Worm (Caenorhabditis elegans): ENCODE results near the gene blos-4.

blos-4 gene

ce11 chrII:6273916-6274315 is 28.9 kb downstream of the blos-4 start, which contains the start of gene bpl-1:
bpl-1 (plus strand) TSS chrII:6274216.
- no peak for TF ChIP-seq fkh-10 (GFP tag; optimal IDR thresholded peaks at IDR 0.05)
- TF ChIP-seq lin-14 (GFP tag; optimal IDR thresholded peaks at IDR 0.05): peak; percentile 28
- TF ChIP-seq dpl-1 (GFP tag; optimal IDR thresholded peaks at IDR 0.05): peak in 1 of 3 experiments; percentile 10
- no peak for TF ChIP-seq pag-3 (tag; optimal IDR thresholded peaks at IDR 0.05; ENCODE audit: borderline replicate concordance, insufficient read depth)
- TF ChIP-seq lsy-2 (tag; optimal IDR thresholded peaks at IDR 0.05): peak in 1 of 2 experiments; percentile 1
- TF ChIP-seq efl-1 (optimal IDR thresholded peaks at IDR 0.05): peak; percentile 3 to 9
- TF ChIP-seq efl-1 (GFP tag; optimal IDR thresholded peaks at IDR 0.05 in 1 of 2): no peak
- TF ChIP-seq nhr-47 (tag; optimal IDR thresholded peaks at IDR 0.05): no peak
- TF ChIP-seq ceh-82 (tag; optimal IDR thresholded peaks at IDR 0.05): peak in 1 of 3 experiments; percentile 2

- no peak for TF ChIP-seq dsc-1 (tag; optimal IDR thresholded peaks at IDR 0.05)
- TF ChIP-seq hlh-17 (GFP tag; optimal IDR thresholded peaks at IDR 0.05; ENCODE audit: borderline replicate concordance): no peak
- no peak for TF ChIP-seq efl-1 (optimal IDR thresholded peaks at IDR 0.05)
- peak in 1 of 2 experiments; percentile 87 for TF ChIP-seq efl-1 (GFP tag; optimal IDR thresholded peaks at IDR 0.05 in 1 of 2)
Observed at ce11 chrII:6281002-6281401, 36.0 kb downstream of the blos-4 start, which contains the start of gene scly-1. scly-1 (minus strand) TSS chrII:6281102.

ce11 chrII:6281903-6282302 is 36.9 kb downstream of the blos-4 start:
- peak; percentile 38 for TF ChIP-seq elt-2 (tag; optimal IDR thresholded peaks at IDR 0.05)
- no peak for TF ChIP-seq nhr-71 (tag; optimal IDR thresholded peaks at IDR 0.05)

ce11 chrII:6283074-6283473 is 38.0 kb downstream of the blos-4 start, which contains the start of gene F13H8.1:
F13H8.1 (plus strand) TSS chrII:6283384.
- peak; percentile 54 for TF ChIP-seq elt-2 (tag; optimal IDR thresholded peaks at IDR 0.05)
- TF ChIP-seq swsn-7 (tag; optimal IDR thresholded peaks at IDR 0.05): no peak
- TF ChIP-seq sup-37 (GFP tag; optimal IDR thresholded peaks at IDR 0.05): no peak
- TF ChIP-seq egl-13 (tag; optimal IDR thresholded peaks at IDR 0.05): no peak
- TF ChIP-seq hlh-17 (GFP tag; optimal IDR thresholded peaks at IDR 0.05; ENCODE audit: borderline replicate concordance): no peak
- TF ChIP-seq mep-1 (tag; optimal IDR thresholded peaks at IDR 0.05): no peak
- TF ChIP-seq lsy-2 (tag; optimal IDR thresholded peaks at IDR 0.05): no peak
- TF ChIP-seq dpl-1 (GFP tag; optimal IDR thresholded peaks at IDR 0.05): no peak
- TF ChIP-seq pqm-1 (tag; optimal IDR thresholded peaks at IDR 0.05): peak; percentile 29
- peak in 1 of 2 experiments; percentile 8 for TF ChIP-seq lin-35 (GFP tag; optimal IDR thresholded peaks at IDR 0.05)

- TF ChIP-seq xbp-1 (tag; optimal IDR thresholded peaks at IDR 0.05) (no peak), fos-1 (tag; optimal IDR thresholded peaks at IDR 0.05) (no peak), unc-86 (tag; optimal IDR thresholded peaks at IDR 0.05) (no peak), blmp-1 (tag; optimal IDR thresholded peaks at IDR 0.05) (no peak), nhr-76 (tag; optimal IDR thresholded peaks at IDR 0.05) (no peak), mef-2 (tag; optimal IDR thresholded peaks at IDR 0.05) (no peak), skn-1 (tag; optimal IDR thresholded peaks at IDR 0.05) (no peak), ces-1 (GFP tag; optimal IDR thresholded peaks at IDR 0.05) (no peak), lin-39 (tag; optimal IDR thresholded peaks at IDR 0.05) (no peak), hlh-17 (GFP tag; optimal IDR thresholded peaks at IDR 0.05; ENCODE audit: borderline replicate concordance) (no peak), nhr-84 (tag; optimal IDR thresholded peaks at IDR 0.05) (no peak), elt-2 (tag; optimal IDR thresholded peaks at IDR 0.05) (no peak), nhr-85 (tag) (no peak), efl-3 (GFP tag; optimal IDR thresholded peaks at IDR 0.05) (no peak), fkh-10 (GFP tag; optimal IDR thresholded peaks at IDR 0.05) (no peak)
Observed at ce11 chrII:6286865-6287264, 41.8 kb downstream of the blos-4 start, which contains the start of gene F13H8.6. F13H8.6 (minus strand) TSS chrII:6286965.

ce11 chrII:6288104-6288503 is 43.1 kb downstream of the blos-4 start:
- TF ChIP-seq fkh-8 (tag; optimal IDR thresholded peaks at IDR 0.05) (peak; percentile 13), nhr-19 (GFP tag; conservative IDR thresholded peaks at IDR 0.05) (peak; percentile 3; the same call in 1 of the 2 replicates), elt-3 (tag; optimal IDR thresholded peaks at IDR 0.05) (no peak), ceh-8 (GFP tag; optimal IDR thresholded peaks at IDR 0.05) (peak; percentile 87), nhr-28 (tag; optimal IDR thresholded peaks at IDR 0.05) (no peak), lsy-2 (tag; optimal IDR thresholded peaks at IDR 0.05) (peak; percentile 1 to 32), lin-39 (tag; optimal IDR thresholded peaks at IDR 0.05) (no peak), nhr-71 (tag; optimal IDR thresholded peaks at IDR 0.05) (peak; percentile 55), ceh-82 (tag; optimal IDR thresholded peaks at IDR 0.05) (no peak), aly-2 (tag; optimal IDR thresholded peaks at IDR 0.05) (no peak), swsn-7 (tag; optimal IDR thresholded peaks at IDR 0.05) (peak; percentile 5)
